Worm (Caenorhabditis elegans) whole organism, L4 larva: ENCODE data around the gene W01C8.1.

ENCODE experiments used
- D1046.2 ChIP-seq: fragments of 200-800 bp; sonication (Bioruptor generic); IDR thresholded peaks from 2 replicates; pipeline ENCODE4 v1.3.6; 2022; ENCODE audit warnings: missing genetic modification characterization, missing compliant biosample characterization
- F44E2.7 ChIP-seq: fragments of 200-800 bp; sonication (Bioruptor generic); IDR thresholded peaks from 2 replicates; pipeline ENCODE4 v2.1.2; 2022; ENCODE audit warnings: missing genetic modification characterization, missing compliant biosample characterization
- R02D3.7 ChIP-seq: fragments of 150-350 bp; sonication (generic microtip); optimal IDR thresholded peaks from 3 replicates; lab custom pipeline; 2014; ENCODE audit warnings: missing biosample characterization, missing genetic modification characterization
- T20F7.1 ChIP-seq: fragments of 200-800 bp; sonication (Bioruptor generic); optimal IDR thresholded peaks from 2 replicates; lab custom pipeline; 2018; ENCODE audit warnings: mild to moderate bottlenecking, missing genetic modification characterization, missing compliant biosample characterization
- T26A8.4 ChIP-seq: fragments of 200-800 bp; sonication (Bioruptor generic); IDR thresholded peaks from 2 replicates; pipeline ENCODE4 v1.3.6; 2022; ENCODE audit warnings: missing genetic modification characterization, missing compliant biosample characterization
- Y105C5A.15 ChIP-seq: fragments of 200-800 bp; sonication (Bioruptor generic); IDR thresholded peaks from 2 replicates; pipeline ENCODE4 v1.3.6; 2022; ENCODE audit warnings: missing genetic modification characterization, missing compliant biosample characterization
- Y48G9A.11 ChIP-seq: fragments of 200-800 bp; sonication (Bioruptor generic); IDR thresholded peaks from 2 replicates; pipeline ENCODE4 v1.3.6; 2022; ENCODE audit warnings: missing genetic modification reagents, missing genetic modification characterization, missing compliant biosample characterization
- Y75B8A.6 ChIP-seq: fragments of 200-800 bp; sonication (Bioruptor generic); IDR thresholded peaks from 2 replicates; pipeline ENCODE4 v1.3.6; 2022; ENCODE audit warnings: missing genetic modification reagents, missing genetic modification characterization, missing compliant biosample characterization
- ZK546.5 ChIP-seq, 2 experiments: sonication (generic microtip); optimal IDR thresholded peaks; 2 replicates each; lab custom pipeline; 2017; ENCODE audit warnings: missing biosample characterization in 2 of 2, missing genetic modification characterization in 2 of 2
- aha-1 ChIP-seq: fragments of 150-350 bp; peaks from one replicate; lab custom pipeline; 2014; ENCODE audit warnings: missing biosample characterization, missing genetic modification characterization
- ama-1 ChIP-seq: fragments of 150-350 bp; optimal IDR thresholded peaks from 2 replicates; lab custom pipeline; 2014; ENCODE audit warnings: inconsistent platforms, mixed read lengths
- attf-4 ChIP-seq: sonication (generic microtip); optimal IDR thresholded peaks from 3 replicates; lab custom pipeline; 2017; ENCODE audit warnings: missing biosample characterization, missing genetic modification characterization
- ceh-28 ChIP-seq: fragments of 150-350 bp; optimal IDR thresholded peaks from 2 replicates; lab custom pipeline; 2014; ENCODE audit warnings: missing biosample characterization, missing genetic modification reagents, missing genetic modification characterization
- ceh-32 ChIP-seq: sonication (generic microtip); optimal IDR thresholded peaks from 2 replicates; lab custom pipeline; 2016; ENCODE audit warnings: mild to moderate bottlenecking, missing genetic modification characterization, missing compliant biosample characterization; ENCODE audit not compliant: poor library complexity
- ceh-62 ChIP-seq: sonication (generic microtip); optimal IDR thresholded peaks from 2 replicates; lab custom pipeline; 2017; ENCODE audit warnings: missing biosample characterization, missing genetic modification characterization
- ctbp-1 ChIP-seq: fragments of 200-800 bp; sonication (Bioruptor generic); IDR thresholded peaks from 2 replicates; pipeline ENCODE4 v1.3.6; 2022; ENCODE audit warnings: missing genetic modification reagents, missing genetic modification characterization, missing compliant biosample characterization
- daf-16 ChIP-seq, 3 experiments: sonication (generic microtip); optimal IDR thresholded peaks; 2 replicates each; lab custom pipeline; 2016 to 2017; ENCODE audit warnings: missing genetic modification characterization in 3 of 3, missing genetic modification reagents in 3 of 3, mild to moderate bottlenecking in 2 of 3, missing compliant biosample characterization in 2 of 3, missing biosample characterization in 1 of 3, moderate library complexity in 1 of 3
- daf-19 ChIP-seq: fragments of 200-800 bp; sonication (Bioruptor generic); conservative IDR thresholded peaks from 2 replicates; pipeline ENCODE4 v1.3.6; 2022; ENCODE audit warnings: missing genetic modification characterization, missing compliant biosample characterization
- daf-8 ChIP-seq: fragments of 200-800 bp; sonication (Bioruptor generic); IDR thresholded peaks from 2 replicates; pipeline ENCODE4 v1.3.6; 2022; ENCODE audit warnings: missing genetic modification characterization, missing compliant biosample characterization
- dmd-8 ChIP-seq: fragments of 200-800 bp; sonication (Bioruptor generic); IDR thresholded peaks from 2 replicates; pipeline ENCODE4 v1.3.6; 2022; ENCODE audit warnings: missing genetic modification characterization, missing compliant biosample characterization
- duxl-1 ChIP-seq: sonication (generic microtip); optimal IDR thresholded peaks from 2 replicates; lab custom pipeline; 2016; ENCODE audit warnings: mild to moderate bottlenecking, missing genetic modification characterization, moderate library complexity, missing compliant biosample characterization; ENCODE audit not compliant: poor library complexity
- dve-1 ChIP-seq: sonication (generic microtip); optimal IDR thresholded peaks from 2 replicates; lab custom pipeline; 2017; ENCODE audit warnings: antibody characterized with exemption, mild to moderate bottlenecking, missing genetic modification characterization, missing compliant biosample characterization; ENCODE audit not compliant: insufficient read depth
- egl-43 ChIP-seq: fragments of 200-800 bp; sonication (Bioruptor generic); IDR thresholded peaks from 2 replicates; pipeline ENCODE4 v1.3.6; 2022; ENCODE audit warnings: missing genetic modification reagents, missing genetic modification characterization, missing compliant biosample characterization
- fos-1 ChIP-seq: fragments of 150-350 bp; optimal IDR thresholded peaks from 2 replicates; lab custom pipeline; 2014; ENCODE audit warnings: missing biosample characterization, missing genetic modification characterization
- lin-13 ChIP-seq: fragments of 150-350 bp; optimal IDR thresholded peaks from 2 replicates; lab custom pipeline; 2014; ENCODE audit warnings: missing biosample characterization, missing genetic modification reagents, missing genetic modification characterization
- lin-38 ChIP-seq: fragments of 200-800 bp; sonication (Bioruptor generic); IDR thresholded peaks from 2 replicates; pipeline ENCODE4 v1.3.6; 2022; ENCODE audit warnings: missing genetic modification reagents, missing genetic modification characterization, missing compliant biosample characterization
- lsy-2 ChIP-seq, 2 experiments: fragments of 150-350 bp in 1 of 2; sonication (generic microtip) in 1 of 2; optimal IDR thresholded peaks; 2 replicates each; lab custom pipeline; 2014 to 2017; ENCODE audit warnings: missing biosample characterization in 2 of 2, missing genetic modification characterization in 2 of 2
- mdt-29 ChIP-seq: fragments of 200-800 bp; sonication (Bioruptor generic); IDR thresholded peaks from 2 replicates; pipeline ENCODE4 v1.3.6; 2022; ENCODE audit warnings: missing genetic modification reagents, missing genetic modification characterization, missing compliant biosample characterization
- mep-1 ChIP-seq: fragments of 150-350 bp; sonication (generic microtip); optimal IDR thresholded peaks from 3 replicates; lab custom pipeline; 2014; ENCODE audit warnings: missing biosample characterization, missing genetic modification characterization
- mes-2 ChIP-seq: sonication (generic microtip); optimal IDR thresholded peaks from 2 replicates; lab custom pipeline; 2016; ENCODE audit warnings: missing genotype, mild to moderate bottlenecking, missing genetic modification characterization, missing compliant biosample characterization; ENCODE audit not compliant: poor library complexity, severe bottlenecking
- mxl-2 ChIP-seq: fragments of 200-800 bp; sonication (Bioruptor generic); conservative IDR thresholded peaks from 2 replicates; pipeline ENCODE4 v1.3.6; 2022; ENCODE audit warnings: missing genetic modification reagents, missing genetic modification characterization, missing compliant biosample characterization
- nhr-102 ChIP-seq: sonication (generic microtip); optimal IDR thresholded peaks from 2 replicates; lab custom pipeline; 2016; ENCODE audit warnings: mild to moderate bottlenecking, missing genetic modification characterization, moderate library complexity, missing compliant biosample characterization
- nhr-111 ChIP-seq: fragments of 200-800 bp; sonication (Bioruptor generic); optimal IDR thresholded peaks from 2 replicates; lab custom pipeline; 2018; ENCODE audit warnings: mild to moderate bottlenecking, missing genetic modification characterization, missing compliant biosample characterization
- nhr-28 ChIP-seq: fragments of 150-350 bp; optimal IDR thresholded peaks from 2 replicates; lab custom pipeline; 2014; ENCODE audit warnings: missing biosample characterization, missing genetic modification characterization
- nhr-42 ChIP-seq: fragments of 200-800 bp; sonication (Bioruptor generic); IDR thresholded peaks from 2 replicates; pipeline ENCODE4 v1.3.6; 2022; ENCODE audit warnings: missing genetic modification characterization, missing compliant biosample characterization
- php-3 ChIP-seq: fragments of 200-800 bp; sonication (Bioruptor generic); IDR thresholded peaks from 2 replicates; pipeline ENCODE4 v1.3.6; 2022; ENCODE audit warnings: missing genetic modification reagents, missing genetic modification characterization, missing compliant biosample characterization
- pqm-1 ChIP-seq: sonication (generic microtip); optimal IDR thresholded peaks from 2 replicates; lab custom pipeline; 2017; ENCODE audit warnings: missing biosample characterization, missing genetic modification characterization
- rbr-2 ChIP-seq: sonication (generic microtip); optimal IDR thresholded peaks from 2 replicates; lab custom pipeline; 2016; ENCODE audit warnings: missing genotype, missing genetic modification characterization, missing compliant biosample characterization
- sdz-12 ChIP-seq: fragments of 200-800 bp; sonication (Bioruptor generic); optimal IDR thresholded peaks from 2 replicates; lab custom pipeline; 2018; ENCODE audit warnings: mild to moderate bottlenecking, missing genetic modification characterization, missing compliant biosample characterization
- set-16 ChIP-seq: fragments of 200-800 bp; sonication (Bioruptor generic); IDR thresholded peaks from 2 replicates; pipeline ENCODE4 v1.3.6; 2022; ENCODE audit warnings: missing genetic modification reagents, missing genetic modification characterization, missing compliant biosample characterization
- skn-1 ChIP-seq: fragments of 150-350 bp; optimal IDR thresholded peaks from 2 replicates; lab custom pipeline; 2014; ENCODE audit warnings: missing biosample characterization, missing genetic modification characterization
- snpc-1.2 ChIP-seq: fragments of 200-800 bp; sonication (Bioruptor generic); IDR thresholded peaks from 2 replicates; pipeline ENCODE4 v1.3.6; 2022; ENCODE audit warnings: missing genetic modification reagents, missing genetic modification characterization, missing compliant biosample characterization
- snpc-4 ChIP-seq: fragments of 150-350 bp; optimal IDR thresholded peaks from 2 replicates; lab custom pipeline; 2014; ENCODE audit warnings: missing biosample characterization, missing genetic modification characterization
- spr-3 ChIP-seq: fragments of 200-800 bp; sonication (Bioruptor generic); optimal IDR thresholded peaks from 2 replicates; lab custom pipeline; 2018; ENCODE audit warnings: mild to moderate bottlenecking, missing genetic modification characterization, missing compliant biosample characterization
- tag-97 ChIP-seq: fragments of 200-800 bp; sonication (Bioruptor generic); IDR thresholded peaks from 2 replicates; pipeline ENCODE4 v1.3.6; 2022; ENCODE audit warnings: missing genetic modification characterization, missing compliant biosample characterization
- unc-39 ChIP-seq: sonication (generic microtip); optimal IDR thresholded peaks from 2 replicates; lab custom pipeline; 2017; ENCODE audit warnings: missing biosample characterization, missing genetic modification characterization
- vab-7 ChIP-seq: fragments of 200-800 bp; sonication (Bioruptor generic); IDR thresholded peaks from 2 replicates; pipeline ENCODE4 v1.3.6; 2022; ENCODE audit warnings: missing genetic modification reagents, missing genetic modification characterization, missing compliant biosample characterization
- zag-1 ChIP-seq: fragments of 150-350 bp; optimal IDR thresholded peaks from 2 replicates; lab custom pipeline; 2014; ENCODE audit warnings: missing biosample characterization, missing genetic modification characterization
- zfp-2 ChIP-seq: sonication (generic microtip); optimal IDR thresholded peaks from 2 replicates; lab custom pipeline; 2016; ENCODE audit warnings: mild to moderate bottlenecking, missing genetic modification characterization, missing compliant biosample characterization
- zip-11 ChIP-seq: fragments of 200-800 bp; sonication (Bioruptor generic); IDR thresholded peaks from 2 replicates; pipeline ENCODE4 v1.3.6; 2022; ENCODE audit warnings: missing genetic modification characterization, missing compliant biosample characterization
- zip-2 ChIP-seq: fragments of 150-350 bp; optimal IDR thresholded peaks from 2 replicates; lab custom pipeline; 2014; ENCODE audit warnings: missing biosample characterization, missing genetic modification characterization
- ztf-11 ChIP-seq: fragments of 150-350 bp; optimal IDR thresholded peaks from 2 replicates; lab custom pipeline; 2014; ENCODE audit warnings: missing biosample characterization, missing genetic modification characterization

Gene W01C8.1

ce11 chrX:5696197-5696596 lies 4.0 kb downstream of the W01C8.1 start:
- TF ChIP-seq snpc-1.2 (GFP tag; lab: Robert Waterston, UW): no peak
- no peak for TF ChIP-seq zag-1 (tag; lab: Kevin White, UChicago)
- peak; percentile 53 for TF ChIP-seq dve-1 (tag; lab: Kevin White, UChicago)
- TF ChIP-seq zip-11 (GFP tag; lab: Robert Waterston, UW): no peak
- no peak for TF ChIP-seq lin-13 (GFP tag; lab: Kevin White, UChicago)
- TF ChIP-seq nhr-102: no peak
- TF ChIP-seq T20F7.1 (GFP tag; lab: Kevin White, UChicago): peak; percentile 21
- peak; percentile 89 for TF ChIP-seq nhr-28
- no peak for TF ChIP-seq vab-7 (GFP tag; lab: Robert Waterston, UW)
- no peak for TF ChIP-seq nhr-111 (GFP tag; lab: Kevin White, UChicago)
- TF ChIP-seq snpc-4 (tag; lab: Kevin White, UChicago): no peak
- TF ChIP-seq php-3: 0 out of 2 replicates have a peak, but pooled peaks have one; percentile 48
- no peak for TF ChIP-seq zip-2 (tag; lab: Kevin White, UChicago)
- TF ChIP-seq ceh-32 (tag; lab: Kevin White, UChicago): no peak
- no peak for TF ChIP-seq rbr-2 (tag; lab: Kevin White, UChicago)
- TF ChIP-seq Y105C5A.15 (GFP tag; lab: Robert Waterston, UW): no peak
- 0 out of 2 replicates have a peak, but pooled peaks have one; percentile 18 for TF ChIP-seq T26A8.4 (GFP tag; lab: Robert Waterston, UW)
- peak; percentile 38 for TF ChIP-seq mes-2 (tag; lab: Kevin White, UChicago)
- no peak for TF ChIP-seq ztf-11 (tag; lab: Kevin White, UChicago)
- no peak for TF ChIP-seq mxl-2 (GFP tag; lab: Robert Waterston, UW)
- no peak for TF ChIP-seq zfp-2 (tag; lab: Kevin White, UChicago)
- TF ChIP-seq nhr-42 (GFP tag; lab: Robert Waterston, UW): 0 out of 2 replicates have a peak, but pooled peaks have one; percentile 53
- peak; percentile 58 for TF ChIP-seq mep-1 (tag; lab: Kevin White, UChicago)
- TF ChIP-seq R02D3.7 (tag; lab: Kevin White, UChicago): no peak
- TF ChIP-seq set-16 (GFP tag; lab: Robert Waterston, UW): peak; percentile 35; the same call in 1 of the 2 replicates
- no peak for TF ChIP-seq sdz-12
- peak in 1 of 2 experiments; percentile 2 for TF ChIP-seq daf-16 (GFP tag; optimal IDR thresholded peaks at IDR 0.05; lab: Kevin White, UChicago)
- peak; percentile 77 for TF ChIP-seq daf-16 (tag; optimal IDR thresholded peaks at IDR 0.05; lab: Kevin White, UChicago)
- TF ChIP-seq lin-38 (GFP tag; lab: Robert Waterston, UW): no peak
- TF ChIP-seq Y48G9A.11 (GFP tag; lab: Robert Waterston, UW): no peak
- no peak for TF ChIP-seq ceh-62 (tag; lab: Kevin White, UChicago)
- no peak for TF ChIP-seq Y75B8A.6 (GFP tag; lab: Robert Waterston, UW)
- no peak for TF ChIP-seq skn-1
- TF ChIP-seq spr-3 (GFP tag; lab: Kevin White, UChicago): no peak
- TF ChIP-seq unc-39: no peak
- TF ChIP-seq daf-19 (GFP tag; lab: Robert Waterston, UW): no peak
- TF ChIP-seq ZK546.5 (tag; optimal IDR thresholded peaks at IDR 0.05; lab: Kevin White, UChicago): no peak
- TF ChIP-seq pqm-1 (tag; lab: Kevin White, UChicago): peak; percentile 65
- TF ChIP-seq F44E2.7 (GFP tag; lab: Robert Waterston, UW): no peak
- TF ChIP-seq duxl-1 (tag; lab: Kevin White, UChicago): no peak
- TF ChIP-seq aha-1 (tag; lab: Kevin White, UChicago): peak; percentile 78
- peak; percentile 72 for TF ChIP-seq mdt-29 (GFP tag; lab: Robert Waterston, UW)
- TF ChIP-seq fos-1 (tag; lab: Kevin White, UChicago): no peak
- TF ChIP-seq egl-43: no peak
- TF ChIP-seq attf-4 (tag; lab: Kevin White, UChicago): no peak
- no peak for TF ChIP-seq ceh-28 (tag; lab: Kevin White, UChicago)
- TF ChIP-seq dmd-8 (GFP tag; lab: Robert Waterston, UW): no peak
- no peak for TF ChIP-seq ama-1
- TF ChIP-seq lsy-2 (tag; optimal IDR thresholded peaks at IDR 0.05; lab: Kevin White, UChicago): peak; percentile 15 to 35
- 0 out of 2 replicates have a peak, but pooled peaks have one; percentile 44 for TF ChIP-seq ctbp-1
- TF ChIP-seq D1046.2 (GFP tag; lab: Robert Waterston, UW): no peak
- TF ChIP-seq tag-97: no peak
- no peak for TF ChIP-seq daf-8 (GFP tag; lab: Robert Waterston, UW)
